Fruit fly (Drosophila melanogaster) whole organism, embryonic: Measurements from ENCODE around the gene Syx13.

Experiments used
- Adf1 ChIP-seq: fragments of 200-800 bp; sonication (Bioruptor generic); IDR thresholded peaks from 2 replicates; pipeline ENCODE4 v1.3.6; 2022; ENCODE audit warnings: missing biosample characterization, missing genetic modification characterization
- Asciz ChIP-seq: fragments of 200-800 bp; sonication (Bioruptor generic); optimal IDR thresholded peaks from 2 replicates; lab custom pipeline; 2017; ENCODE audit warnings: missing biosample characterization, mild to moderate bottlenecking, missing genetic modification characterization, missing genetic modification reagents
- Awh ChIP-seq: fragments of 200-800 bp; sonication (Bioruptor generic); IDR thresholded peaks from 2 replicates; pipeline ENCODE4, ENCODE4 v1.3.6; 2022; ENCODE audit warnings: missing biosample characterization, missing genetic modification characterization
- Bteb2 ChIP-seq: fragments of 200-800 bp; sonication (Bioruptor generic); optimal IDR thresholded peaks from 2 replicates; lab custom pipeline; 2016; ENCODE audit warnings: missing biosample characterization, missing genetic modification characterization
- CG10321 ChIP-seq: fragments of 200-800 bp; sonication (Bioruptor generic); IDR thresholded peaks from 2 replicates; pipeline ENCODE4 v1.3.6; 2022; ENCODE audit warnings: missing biosample characterization, missing genetic modification characterization
- CG10431 ChIP-seq: fragments of 200-800 bp; sonication (Bioruptor generic); optimal IDR thresholded peaks from 3 replicates; lab custom pipeline; 2018; ENCODE audit warnings: missing biosample characterization, mild to moderate bottlenecking, missing genetic modification characterization
- CG10565 ChIP-seq: fragments of 200-800 bp; sonication (Bioruptor generic); optimal IDR thresholded peaks from 3 replicates; lab custom pipeline; 2016; ENCODE audit warnings: missing biosample characterization, mild to moderate bottlenecking, missing genetic modification characterization
- CG12659 ChIP-seq: fragments of 200-800 bp; sonication (Bioruptor generic); optimal IDR thresholded peaks from 3 replicates; lab custom pipeline; 2017; ENCODE audit warnings: mild to moderate bottlenecking, missing biosample characterization, missing genetic modification reagents, missing genetic modification characterization
- CG14014 ChIP-seq: fragments of 200-800 bp; sonication (Bioruptor generic); IDR thresholded peaks from 2 replicates; pipeline ENCODE4 v1.3.6; 2022; ENCODE audit warnings: missing biosample characterization, missing genetic modification characterization
- CG1603 ChIP-seq: fragments of 200-800 bp; sonication (Bioruptor generic); optimal IDR thresholded peaks from 2 replicates; lab custom pipeline; 2019; ENCODE audit warnings: missing biosample characterization, mild to moderate bottlenecking, missing genetic modification characterization, moderate library complexity
- CG16863 ChIP-seq: fragments of 200-800 bp; sonication (Bioruptor generic); optimal IDR thresholded peaks from 3 replicates; lab custom pipeline; 2016; ENCODE audit warnings: missing biosample characterization, missing genetic modification characterization
- CG18764 ChIP-seq: fragments of 200-800 bp; sonication (Bioruptor generic); optimal IDR thresholded peaks from 3 replicates; lab custom pipeline; 2016; ENCODE audit warnings: missing biosample characterization, missing genetic modification characterization
- CG5180 ChIP-seq: fragments of 200-800 bp; sonication (Bioruptor generic); optimal IDR thresholded peaks from 3 replicates; lab custom pipeline; 2017; ENCODE audit warnings: missing biosample characterization, missing genetic modification characterization, mild to moderate bottlenecking, moderate library complexity, missing genetic modification reagents
- CG6175 ChIP-seq: fragments of 200-800 bp; sonication (Bioruptor generic); IDR thresholded peaks from 3 replicates; pipeline ENCODE4 v1.3.6; 2022; ENCODE audit warnings: missing biosample characterization, missing genetic modification characterization
- CG6254 ChIP-seq: fragments of 200-800 bp; sonication (Bioruptor generic); optimal IDR thresholded peaks from 3 replicates; lab custom pipeline; 2017; ENCODE audit warnings: mild to moderate bottlenecking, missing biosample characterization, missing genetic modification reagents, missing genetic modification characterization
- CG6791 ChIP-seq: fragments of 200-800 bp; sonication (Bioruptor generic); IDR thresholded peaks from 3 replicates; pipeline ENCODE4 v1.3.6; 2022; ENCODE audit warnings: missing biosample characterization, missing genetic modification characterization; ENCODE audit not compliant: partially characterized antibody
- CG6813 ChIP-seq: fragments of 200-800 bp; sonication (Bioruptor generic); optimal IDR thresholded peaks from 2 replicates; lab custom pipeline; 2017; ENCODE audit warnings: missing biosample characterization, missing genetic modification characterization, mild to moderate bottlenecking, moderate library complexity, missing genetic modification reagents
- CG8281 ChIP-seq: fragments of 200-800 bp; sonication (Bioruptor generic); optimal IDR thresholded peaks from 2 replicates; lab custom pipeline; 2018; ENCODE audit warnings: missing biosample characterization, mild to moderate bottlenecking, missing genetic modification characterization, moderate library complexity
- CG8359 ChIP-seq: fragments of 200-800 bp; sonication (Bioruptor generic); optimal IDR thresholded peaks from 2 replicates; lab custom pipeline; 2017; ENCODE audit warnings: missing biosample characterization, mild to moderate bottlenecking, missing genetic modification characterization, borderline replicate concordance
- CHES-1-like ChIP-seq: fragments of 200-800 bp; sonication (Bioruptor generic); optimal IDR thresholded peaks from 2 replicates; lab custom pipeline; 2016; ENCODE audit warnings: missing biosample characterization, missing genetic modification characterization
- CTCF ChIP-seq: fragments of 200-800 bp; sonication (Bioruptor generic); optimal IDR thresholded peaks from 2 replicates; lab custom pipeline; 2017; ENCODE audit warnings: missing biosample characterization, mild to moderate bottlenecking, missing genetic modification characterization, moderate library complexity
- Chrac-16 ChIP-seq: fragments of 200-800 bp; sonication (Bioruptor generic); optimal IDR thresholded peaks from 3 replicates; lab custom pipeline; 2016; ENCODE audit warnings: missing biosample characterization, missing genetic modification characterization
- Eip74EF ChIP-seq, 2 experiments: fragments of 200-800 bp in 1 of 2; fragments of >200 bp in 1 of 2; sonication (Bioruptor generic) in 1 of 2; optimal IDR thresholded peaks; 2 replicates each; lab custom pipeline; 2017 to 2019; ENCODE audit warnings: missing biosample characterization in 2 of 2, missing genetic modification characterization in 2 of 2, mild to moderate bottlenecking in 1 of 2, moderate library complexity in 1 of 2
- GATAe ChIP-seq: fragments of 200-800 bp; sonication (Bioruptor generic); conservative IDR thresholded peaks from 2 replicates; pipeline ENCODE4 v1.3.6; 2022; ENCODE audit warnings: missing biosample characterization, missing genetic modification characterization
- H2.0 ChIP-seq: fragments of 200-800 bp; sonication (Bioruptor generic); IDR thresholded peaks from 2 replicates; pipeline ENCODE4 v1.3.6; 2022; ENCODE audit warnings: missing biosample characterization, missing genetic modification characterization
- Hr3 ChIP-seq: fragments of 200-800 bp; sonication (Bioruptor generic); optimal IDR thresholded peaks from 3 replicates; lab custom pipeline; 2016; ENCODE audit warnings: missing biosample characterization, missing genetic modification characterization
- Jarid2 ChIP-seq: fragments of 200-800 bp; sonication (Bioruptor generic); optimal IDR thresholded peaks from 3 replicates; lab custom pipeline; 2017; ENCODE audit warnings: mild to moderate bottlenecking, missing biosample characterization, missing genetic modification reagents, missing genetic modification characterization
- Med ChIP-seq: fragments of 200-800 bp; sonication (Bioruptor generic); peaks from one replicate; lab custom pipeline; 2016; ENCODE audit warnings: missing biosample characterization, missing genetic modification characterization, mild to moderate bottlenecking, inconsistent platforms, moderate library complexity
- Nf-YC ChIP-seq: fragments of 200-800 bp; optimal IDR thresholded peaks from 3 replicates; lab custom pipeline; 2019; ENCODE audit warnings: missing biosample characterization, mild to moderate bottlenecking, missing genetic modification characterization, moderate library complexity
- Oli ChIP-seq: fragments of 200-800 bp; sonication (Bioruptor generic); optimal IDR thresholded peaks from 2 replicates; lab custom pipeline; 2018; ENCODE audit warnings: missing biosample characterization, mild to moderate bottlenecking, missing genetic modification characterization, moderate library complexity
- Pdp1 ChIP-seq, 2 experiments: fragments of 200-800 bp; sonication (Bioruptor generic); optimal IDR thresholded peaks; 3 replicates each; lab custom pipeline; 2016; ENCODE audit warnings: missing biosample characterization in 2 of 2, missing genetic modification characterization in 2 of 2, mild to moderate bottlenecking in 1 of 2, moderate library complexity in 1 of 2
- Ravus ChIP-seq: fragments of 200-800 bp; sonication (Bioruptor generic); IDR thresholded peaks from 2 replicates; pipeline ENCODE4 v1.3.6; 2022; ENCODE audit warnings: missing biosample characterization, missing genetic modification characterization
- Xrp1 ChIP-seq: fragments of 200-800 bp; sonication (Bioruptor generic); IDR thresholded peaks from 2 replicates; pipeline ENCODE4 v1.3.6; 2022; ENCODE audit warnings: missing biosample characterization, missing genetic modification characterization
- YL-1 ChIP-seq: fragments of 200-800 bp; sonication (Bioruptor generic); optimal IDR thresholded peaks from 3 replicates; lab custom pipeline; 2017; ENCODE audit warnings: missing biosample characterization, mild to moderate bottlenecking, missing genetic modification characterization
- crc ChIP-seq: fragments of 200-800 bp; sonication (Bioruptor generic); optimal IDR thresholded peaks from 2 replicates; lab custom pipeline; 2016; ENCODE audit warnings: missing biosample characterization, missing genetic modification characterization
- disco-r ChIP-seq: fragments of 200-800 bp; sonication (Bioruptor generic); optimal IDR thresholded peaks from 2 replicates; lab custom pipeline; 2016; ENCODE audit warnings: missing biosample characterization, missing genetic modification characterization
- dysf ChIP-seq: fragments of 200-800 bp; sonication (Bioruptor generic); IDR thresholded peaks from 3 replicates; pipeline ENCODE4 v1.3.6; 2022; ENCODE audit warnings: missing biosample characterization, missing genetic modification characterization
- ftz-f1 ChIP-seq: fragments of 200-800 bp; sonication (Bioruptor generic); optimal IDR thresholded peaks from 2 replicates; lab custom pipeline; 2016; ENCODE audit warnings: missing biosample characterization, missing genetic modification characterization
- gro ChIP-seq: fragments of 200-800 bp; sonication (Bioruptor generic); optimal IDR thresholded peaks from 2 replicates; lab custom pipeline; 2016; ENCODE audit warnings: missing biosample characterization, missing genetic modification characterization
- inv ChIP-seq: fragments of 200-800 bp; sonication (Bioruptor generic); IDR thresholded peaks from 2 replicates; pipeline ENCODE4 v1.3.6; 2022; ENCODE audit warnings: missing biosample characterization, missing genetic modification characterization; ENCODE audit not compliant: partially characterized antibody
- kah ChIP-seq: fragments of 200-800 bp; sonication (Bioruptor generic); optimal IDR thresholded peaks from 2 replicates; lab custom pipeline; 2018; ENCODE audit warnings: missing biosample characterization, mild to moderate bottlenecking, missing genetic modification characterization
- knrl ChIP-seq: fragments of 200-800 bp; sonication (Bioruptor generic); IDR thresholded peaks from 3 replicates; pipeline ENCODE4 v1.3.6; 2022; ENCODE audit warnings: missing biosample characterization, missing genetic modification characterization; ENCODE audit not compliant: partially characterized antibody
- luna ChIP-seq: fragments of 200-800 bp; sonication (Bioruptor generic); optimal IDR thresholded peaks from 2 replicates; lab custom pipeline; 2016; ENCODE audit warnings: missing biosample characterization, missing genetic modification characterization
- maf-S ChIP-seq: fragments of 200-800 bp; sonication (Bioruptor generic); optimal IDR thresholded peaks from 2 replicates; lab custom pipeline; 2016; ENCODE audit warnings: missing biosample characterization, missing genetic modification characterization
- nerfin-2 ChIP-seq: fragments of 200-800 bp; sonication (Bioruptor generic); IDR thresholded peaks from 2 replicates; pipeline ENCODE4 v1.3.6; 2022; ENCODE audit warnings: missing biosample characterization, missing genetic modification characterization; ENCODE audit not compliant: partially characterized antibody
- pfk ChIP-seq: fragments of 200-800 bp; sonication (Bioruptor generic); optimal IDR thresholded peaks from 2 replicates; lab custom pipeline; 2018; ENCODE audit warnings: missing biosample characterization, mild to moderate bottlenecking, missing genetic modification characterization, moderate library complexity
- pho ChIP-seq: fragments of 200-800 bp; sonication (Bioruptor generic); optimal IDR thresholded peaks from 2 replicates; lab custom pipeline; 2016; ENCODE audit warnings: missing biosample characterization, missing genetic modification characterization
- sens ChIP-seq: fragments of 200-800 bp; sonication (Bioruptor generic); peaks from one replicate; lab custom pipeline; 2016; ENCODE audit warnings: missing biosample characterization, missing genetic modification characterization
- stwl ChIP-seq: fragments of 200-800 bp; sonication (Bioruptor generic); optimal IDR thresholded peaks from 3 replicates; lab custom pipeline; 2018; ENCODE audit warnings: missing biosample characterization, mild to moderate bottlenecking, missing genetic modification characterization, moderate library complexity
- unpg ChIP-seq: fragments of 200-800 bp; sonication (Bioruptor generic); optimal IDR thresholded peaks from 3 replicates; lab custom pipeline; 2018; ENCODE audit warnings: missing biosample characterization, mild to moderate bottlenecking, missing genetic modification characterization, moderate library complexity
- vvl ChIP-seq: fragments of 200-800 bp; sonication (Bioruptor generic); IDR thresholded peaks from 2 replicates; pipeline ENCODE4 v1.3.6; 2022; ENCODE audit warnings: missing biosample characterization, missing genetic modification characterization

The Syx13 gene

DNA sequence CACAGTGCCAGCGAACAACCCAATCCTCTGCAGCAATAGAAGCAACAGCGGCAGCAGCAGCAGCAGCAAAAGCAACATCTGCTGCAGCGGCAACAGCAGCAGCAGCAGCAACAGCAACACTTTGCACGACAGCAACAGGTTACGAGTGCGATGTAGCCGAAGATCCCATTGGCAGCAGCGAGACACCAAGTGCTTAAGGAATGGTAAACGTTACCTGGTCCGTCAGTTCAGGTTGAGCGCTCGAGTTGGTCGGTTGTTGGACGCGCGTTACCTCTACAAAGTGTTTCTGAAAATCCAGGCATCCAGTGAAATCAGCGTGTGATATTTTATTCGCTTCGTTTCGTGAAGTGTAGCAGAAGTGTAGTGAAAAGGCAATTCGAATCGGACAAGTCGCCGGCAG, 15.5 kb upstream of the Syx13 start, which contains the start of gene CG17672 (continued):
- TF ChIP-seq CG10565 (GFP tag; lab: Kevin White, UChicago) (no peak), ftz-f1 (no peak), sens (GFP tag; lab: Kevin White, UChicago) (peak; percentile 24), Bteb2 (GFP tag; lab: Kevin White, UChicago) (no peak), kah (GFP tag; lab: Kevin White, UChicago) (no peak), Xrp1 (GFP tag; lab: Robert Waterston, UW) (no peak), CG6175 (GFP tag; lab: Robert Waterston, UW) (peak; percentile 40; the same call in 1 of the 3 replicates), Oli (tag; lab: Kevin White, UChicago) (no peak), nerfin-2 (no peak), CG10321 (no peak), Hr3 (no peak), CG8359 (no peak), CG12659 (no peak), Nf-YC (peak; percentile 45), pfk (GFP tag; lab: Kevin White, UChicago) (no peak), Eip74EF (GFP tag; optimal IDR thresholded peaks at IDR 0.05; lab: Kevin White, UChicago) (no peak), Ravus (no peak), luna (GFP tag; lab: Kevin White, UChicago) (no peak), CG5180 (GFP tag; lab: Kevin White, UChicago) (peak; percentile 23), inv (GFP tag; lab: Robert Waterston, UW) (0 out of 2 replicates have a peak, but pooled peaks have one; percentile 14), unpg (GFP tag; lab: Kevin White, UChicago) (no peak), pho (GFP tag; lab: Kevin White, UChicago) (no peak), YL-1 (GFP tag; lab: Kevin White, UChicago) (no peak), CG18764 (GFP tag; lab: Kevin White, UChicago) (no peak), Chrac-16 (GFP tag; lab: Kevin White, UChicago) (no peak), H2.0 (GFP tag; lab: Robert Waterston, UW) (no peak), stwl (tag; lab: Kevin White, UChicago) (no peak), knrl (peak; percentile 22; the same call in 1 of the 3 replicates), CTCF (GFP tag; lab: Kevin White, UChicago) (no peak), GATAe (GFP tag; lab: Robert Waterston, UW) (no peak), Adf1 (peak; percentile 22; the same call in 1 of the 2 replicates), Med (peak; percentile 30), CG8281 (no peak), CG1603 (no peak), CG14014 (GFP tag; lab: Robert Waterston, UW) (no peak), crc (no peak), Awh (GFP tag; lab: Robert Waterston, UW) (no peak), Asciz (GFP tag; lab: Kevin White, UChicago) (no peak), CG6254 (no peak), CG10431 (GFP tag; lab: Kevin White, UChicago) (no peak), disco-r (no peak), maf-S (GFP tag; lab: Kevin White, UChicago) (no peak), CHES-1-like (no peak), Pdp1 (GFP tag; optimal IDR thresholded peaks at IDR 0.05; lab: Kevin White, UChicago) (no peak), dysf (GFP tag; lab: Robert Waterston, UW) (no peak), vvl (GFP tag; lab: Robert Waterston, UW) (peak; percentile 45; the same call in 1 of the 2 replicates), gro (GFP tag; lab: Kevin White, UChicago) (no peak), Jarid2 (GFP tag; lab: Kevin White, UChicago) (peak; percentile 69), CG6813 (GFP tag; lab: Kevin White, UChicago) (no peak), CG16863 (GFP tag; lab: Kevin White, UChicago) (no peak), CG6791 (GFP tag; lab: Robert Waterston, UW) (no peak)
